Worm (Caenorhabditis elegans) whole organism, L4 larva: ENCODE data around the gene F48E8.2.

Experiments used
- D1046.2 ChIP-seq: fragments of 200-800 bp; sonication (Bioruptor generic); IDR thresholded peaks from 2 replicates; pipeline ENCODE4 v1.3.6; 2022; ENCODE audit warnings: missing genetic modification characterization, missing compliant biosample characterization
- F26F4.8 ChIP-seq: fragments of 200-800 bp; sonication (Bioruptor generic); conservative IDR thresholded peaks from 2 replicates; pipeline ENCODE4 v1.3.6; 2022; ENCODE audit warnings: missing genetic modification characterization, missing compliant biosample characterization
- F37D6.2 ChIP-seq: sonication (generic microtip); optimal IDR thresholded peaks from 2 replicates; lab custom pipeline; 2016; ENCODE audit warnings: mild to moderate bottlenecking, missing genetic modification characterization, missing compliant biosample characterization
- F49E8.2 ChIP-seq: sonication (generic microtip); optimal IDR thresholded peaks from 2 replicates; lab custom pipeline; 2016; ENCODE audit warnings: missing compliant biosample characterization, mild to moderate bottlenecking, missing genetic modification characterization, borderline replicate concordance
- R02D3.7 ChIP-seq: fragments of 150-350 bp; sonication (generic microtip); optimal IDR thresholded peaks from 3 replicates; lab custom pipeline; 2014; ENCODE audit warnings: missing biosample characterization, missing genetic modification characterization
- T20F7.1 ChIP-seq: fragments of 200-800 bp; sonication (Bioruptor generic); optimal IDR thresholded peaks from 2 replicates; lab custom pipeline; 2018; ENCODE audit warnings: mild to moderate bottlenecking, missing genetic modification characterization, missing compliant biosample characterization
- T26A8.4 ChIP-seq: fragments of 200-800 bp; sonication (Bioruptor generic); IDR thresholded peaks from 2 replicates; pipeline ENCODE4 v1.3.6; 2022; ENCODE audit warnings: missing genetic modification characterization, missing compliant biosample characterization
- Y105C5A.15 ChIP-seq: fragments of 200-800 bp; sonication (Bioruptor generic); IDR thresholded peaks from 2 replicates; pipeline ENCODE4 v1.3.6; 2022; ENCODE audit warnings: missing genetic modification characterization, missing compliant biosample characterization
- Y48G9A.11 ChIP-seq: fragments of 200-800 bp; sonication (Bioruptor generic); IDR thresholded peaks from 2 replicates; pipeline ENCODE4 v1.3.6; 2022; ENCODE audit warnings: missing genetic modification reagents, missing genetic modification characterization, missing compliant biosample characterization
- Y5F2A.4 ChIP-seq: fragments of 200-800 bp; sonication (Bioruptor generic); optimal IDR thresholded peaks from 2 replicates; lab custom pipeline; 2018; ENCODE audit warnings: mild to moderate bottlenecking, missing genetic modification characterization, missing compliant biosample characterization
- Y75B8A.6 ChIP-seq: fragments of 200-800 bp; sonication (Bioruptor generic); IDR thresholded peaks from 2 replicates; pipeline ENCODE4 v1.3.6; 2022; ENCODE audit warnings: missing genetic modification reagents, missing genetic modification characterization, missing compliant biosample characterization
- aha-1 ChIP-seq: fragments of 150-350 bp; peaks from one replicate; lab custom pipeline; 2014; ENCODE audit warnings: missing biosample characterization, missing genetic modification characterization
- aly-2 ChIP-seq: sonication (generic microtip); optimal IDR thresholded peaks from 2 replicates; lab custom pipeline; 2018; ENCODE audit warnings: missing biosample characterization, missing genetic modification characterization
- ama-1 ChIP-seq: fragments of 150-350 bp; optimal IDR thresholded peaks from 2 replicates; lab custom pipeline; 2014; ENCODE audit warnings: inconsistent platforms, mixed read lengths
- arid-1 ChIP-seq: fragments of 200-800 bp; sonication (Bioruptor generic); conservative IDR thresholded peaks from 2 replicates; pipeline ENCODE4 v1.3.6; 2022; ENCODE audit warnings: missing genetic modification reagents, missing genetic modification characterization, missing compliant biosample characterization
- ceh-20 ChIP-seq: fragments of 200-800 bp; sonication (Bioruptor generic); IDR thresholded peaks from 2 replicates; pipeline ENCODE4 v1.3.6; 2022; ENCODE audit warnings: missing genetic modification reagents, missing genetic modification characterization, missing compliant biosample characterization
- ceh-28 ChIP-seq: fragments of 150-350 bp; optimal IDR thresholded peaks from 2 replicates; lab custom pipeline; 2014; ENCODE audit warnings: missing biosample characterization, missing genetic modification reagents, missing genetic modification characterization
- ctbp-1 ChIP-seq: fragments of 200-800 bp; sonication (Bioruptor generic); IDR thresholded peaks from 2 replicates; pipeline ENCODE4 v1.3.6; 2022; ENCODE audit warnings: missing genetic modification reagents, missing genetic modification characterization, missing compliant biosample characterization
- daf-12 ChIP-seq: fragments of 150-350 bp; optimal IDR thresholded peaks from 2 replicates; lab custom pipeline; 2014; ENCODE audit warnings: missing biosample characterization, missing genetic modification reagents, missing genetic modification characterization
- dmd-8 ChIP-seq: fragments of 200-800 bp; sonication (Bioruptor generic); IDR thresholded peaks from 2 replicates; pipeline ENCODE4 v1.3.6; 2022; ENCODE audit warnings: missing genetic modification characterization, missing compliant biosample characterization
- dpl-1 ChIP-seq: fragments of 150-350 bp; optimal IDR thresholded peaks from 2 replicates; lab custom pipeline; 2014; ENCODE audit warnings: missing biosample characterization, missing genetic modification reagents, missing genetic modification characterization
- duxl-1 ChIP-seq: sonication (generic microtip); optimal IDR thresholded peaks from 2 replicates; lab custom pipeline; 2016; ENCODE audit warnings: mild to moderate bottlenecking, missing genetic modification characterization, moderate library complexity, missing compliant biosample characterization; ENCODE audit not compliant: poor library complexity
- dve-1 ChIP-seq: sonication (generic microtip); optimal IDR thresholded peaks from 2 replicates; lab custom pipeline; 2017; ENCODE audit warnings: antibody characterized with exemption, mild to moderate bottlenecking, missing genetic modification characterization, missing compliant biosample characterization; ENCODE audit not compliant: insufficient read depth
- egl-27 ChIP-seq: sonication (generic microtip); optimal IDR thresholded peaks from 3 replicates; lab custom pipeline; 2017; ENCODE audit warnings: missing biosample characterization, missing genetic modification reagents, missing genetic modification characterization
- fos-1 ChIP-seq: fragments of 150-350 bp; optimal IDR thresholded peaks from 2 replicates; lab custom pipeline; 2014; ENCODE audit warnings: missing biosample characterization, missing genetic modification characterization
- hif-1 ChIP-seq, 2 experiments: sonication (generic microtip); optimal IDR thresholded peaks; 2 replicates each; lab custom pipeline; 2016 to 2017; ENCODE audit warnings: missing compliant biosample characterization in 2 of 2, missing genetic modification characterization in 2 of 2, missing genetic modification reagents in 2 of 2, missing genotype in 2 of 2, mild to moderate bottlenecking in 1 of 2
- hlh-11 ChIP-seq: fragments of 200-800 bp; sonication (Bioruptor generic); optimal IDR thresholded peaks from 2 replicates; lab custom pipeline; 2018; ENCODE audit warnings: mild to moderate bottlenecking, missing genetic modification characterization, missing compliant biosample characterization
- lin-1 ChIP-seq: fragments of 200-800 bp; sonication (Bioruptor generic); IDR thresholded peaks from 2 replicates; pipeline ENCODE4 v1.3.6; 2022; ENCODE audit warnings: missing genetic modification reagents, missing genetic modification characterization, missing compliant biosample characterization
- lin-13 ChIP-seq: fragments of 150-350 bp; optimal IDR thresholded peaks from 2 replicates; lab custom pipeline; 2014; ENCODE audit warnings: missing biosample characterization, missing genetic modification reagents, missing genetic modification characterization
- lin-29 ChIP-seq: fragments of 200-800 bp; sonication (Bioruptor generic); IDR thresholded peaks from 2 replicates; pipeline ENCODE4 v1.3.6; 2022; ENCODE audit warnings: missing genetic modification reagents, missing genetic modification characterization, missing compliant biosample characterization
- lin-38 ChIP-seq: fragments of 200-800 bp; sonication (Bioruptor generic); IDR thresholded peaks from 2 replicates; pipeline ENCODE4 v1.3.6; 2022; ENCODE audit warnings: missing genetic modification reagents, missing genetic modification characterization, missing compliant biosample characterization
- lin-39 ChIP-seq: fragments of 150-350 bp; optimal IDR thresholded peaks from 2 replicates; lab custom pipeline; 2014; ENCODE audit warnings: missing biosample characterization, missing genetic modification reagents, missing genetic modification characterization
- lir-3 ChIP-seq: sonication (generic microtip); optimal IDR thresholded peaks from 2 replicates; lab custom pipeline; 2016; ENCODE audit warnings: mild to moderate bottlenecking, missing genetic modification characterization, missing compliant biosample characterization
- lsy-2 ChIP-seq, 2 experiments: fragments of 150-350 bp in 1 of 2; sonication (generic microtip) in 1 of 2; optimal IDR thresholded peaks; 2 replicates each; lab custom pipeline; 2014 to 2017; ENCODE audit warnings: missing biosample characterization in 2 of 2, missing genetic modification characterization in 2 of 2
- madf-9 ChIP-seq: fragments of 200-800 bp; sonication (Bioruptor generic); conservative IDR thresholded peaks from 2 replicates; pipeline ENCODE4 v1.3.6; 2022; ENCODE audit warnings: missing genetic modification reagents, missing genetic modification characterization, missing compliant biosample characterization
- mdl-1 ChIP-seq, 2 experiments: fragments of 150-350 bp in 1 of 2; sonication (generic microtip) in 1 of 2; optimal IDR thresholded peaks; 2 replicates each; lab custom pipeline; 2014 to 2017; ENCODE audit warnings: missing biosample characterization in 2 of 2, missing genetic modification characterization in 2 of 2
- mxl-2 ChIP-seq: fragments of 200-800 bp; sonication (Bioruptor generic); conservative IDR thresholded peaks from 2 replicates; pipeline ENCODE4 v1.3.6; 2022; ENCODE audit warnings: missing genetic modification reagents, missing genetic modification characterization, missing compliant biosample characterization
- nhr-41 ChIP-seq: fragments of 200-800 bp; sonication (Bioruptor generic); IDR thresholded peaks from 2 replicates; pipeline ENCODE4 v1.3.6; 2022; ENCODE audit warnings: missing genetic modification reagents, missing genetic modification characterization, missing compliant biosample characterization
- nhr-6 ChIP-seq: fragments of 150-350 bp; optimal IDR thresholded peaks from 2 replicates; lab custom pipeline; 2014; ENCODE audit warnings: missing biosample characterization, missing genetic modification characterization
- nhr-77 ChIP-seq: fragments of 150-350 bp; optimal IDR thresholded peaks from 2 replicates; lab custom pipeline; 2014; ENCODE audit warnings: missing biosample characterization, missing genetic modification characterization
- pha-4 ChIP-seq, 2 experiments: fragments of 150-350 bp in 1 of 2; fragments of 200-800 bp in 1 of 2; sonication (Bioruptor generic) in 1 of 2; IDR thresholded peaks in 1 of 2; optimal IDR thresholded peaks in 1 of 2; 2 replicates each; pipeline versions ENCODE4 v1.3.6 to Lab custom; 2014 to 2022; ENCODE audit warnings: missing genetic modification characterization in 2 of 2, missing genetic modification reagents in 2 of 2, missing biosample characterization in 1 of 2, missing compliant biosample characterization in 1 of 2
- pqm-1 ChIP-seq: sonication (generic microtip); optimal IDR thresholded peaks from 2 replicates; lab custom pipeline; 2017; ENCODE audit warnings: missing biosample characterization, missing genetic modification characterization
- sdz-12 ChIP-seq: fragments of 200-800 bp; sonication (Bioruptor generic); optimal IDR thresholded peaks from 2 replicates; lab custom pipeline; 2018; ENCODE audit warnings: mild to moderate bottlenecking, missing genetic modification characterization, missing compliant biosample characterization
- set-16 ChIP-seq: fragments of 200-800 bp; sonication (Bioruptor generic); IDR thresholded peaks from 2 replicates; pipeline ENCODE4 v1.3.6; 2022; ENCODE audit warnings: missing genetic modification reagents, missing genetic modification characterization, missing compliant biosample characterization
- snpc-1.2 ChIP-seq: fragments of 200-800 bp; sonication (Bioruptor generic); IDR thresholded peaks from 2 replicates; pipeline ENCODE4 v1.3.6; 2022; ENCODE audit warnings: missing genetic modification reagents, missing genetic modification characterization, missing compliant biosample characterization
- snpc-4 ChIP-seq: fragments of 150-350 bp; optimal IDR thresholded peaks from 2 replicates; lab custom pipeline; 2014; ENCODE audit warnings: missing biosample characterization, missing genetic modification characterization
- spr-3 ChIP-seq: fragments of 200-800 bp; sonication (Bioruptor generic); optimal IDR thresholded peaks from 2 replicates; lab custom pipeline; 2018; ENCODE audit warnings: mild to moderate bottlenecking, missing genetic modification characterization, missing compliant biosample characterization
- unc-130 ChIP-seq: sonication (generic microtip); optimal IDR thresholded peaks from 2 replicates; lab custom pipeline; 2016; ENCODE audit warnings: missing genetic modification reagents, missing genetic modification characterization, missing compliant biosample characterization
- zag-1 ChIP-seq: fragments of 150-350 bp; optimal IDR thresholded peaks from 2 replicates; lab custom pipeline; 2014; ENCODE audit warnings: missing biosample characterization, missing genetic modification characterization
- zip-2 ChIP-seq: fragments of 150-350 bp; optimal IDR thresholded peaks from 2 replicates; lab custom pipeline; 2014; ENCODE audit warnings: missing biosample characterization, missing genetic modification characterization

Gene F48E8.2

DNA sequence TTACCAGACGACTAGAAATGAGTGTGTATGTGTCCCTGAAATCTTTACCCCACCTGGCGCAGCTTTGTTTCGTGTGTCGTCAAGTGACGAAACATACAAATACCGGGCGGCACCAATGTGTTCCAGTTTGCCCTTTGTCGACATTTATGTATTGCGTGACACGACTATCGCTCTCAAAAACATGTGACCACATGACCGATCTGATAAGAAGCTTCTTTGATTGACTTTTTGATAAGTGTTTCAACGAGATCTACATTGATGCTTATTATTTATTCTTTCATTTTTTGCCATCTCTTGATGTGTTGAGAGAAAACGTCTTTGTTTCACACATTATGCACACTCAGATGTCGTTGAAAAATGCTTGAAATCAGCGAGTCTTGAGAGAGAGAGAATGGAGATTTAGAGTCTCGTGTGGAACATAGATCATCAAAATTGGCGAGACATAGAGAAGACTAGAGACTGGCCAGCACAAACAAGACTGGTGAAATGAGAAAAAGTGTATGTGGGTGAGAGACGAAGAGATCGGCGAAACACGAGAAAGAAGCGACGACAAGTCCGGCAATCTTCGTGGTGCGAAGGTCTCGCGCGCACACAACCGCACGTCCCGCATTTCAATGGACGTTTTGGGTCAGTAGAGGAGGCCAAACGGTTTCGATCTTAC, 38.9 kb downstream of the F48E8.2 start (continued):
- TF ChIP-seq Y105C5A.15 (GFP tag; lab: Robert Waterston, UW) (no peak), mxl-2 (GFP tag; lab: Robert Waterston, UW) (no peak), F37D6.2 (no peak), D1046.2 (GFP tag; lab: Robert Waterston, UW) (no peak), dpl-1 (GFP tag; lab: Kevin White, UChicago) (peak; percentile 15), snpc-1.2 (no peak), R02D3.7 (tag; lab: Kevin White, UChicago) (no peak), aha-1 (peak; percentile 98), lir-3 (tag; lab: Kevin White, UChicago) (no peak), nhr-6 (tag; lab: Kevin White, UChicago) (peak; percentile 32), pha-4 (GFP tag; IDR thresholded peaks at IDR 0.05; lab: Robert Waterston, UW) (no peak), pha-4 (tag; optimal IDR thresholded peaks at IDR 0.05; lab: Kevin White, UChicago) (no peak), dve-1 (tag; lab: Kevin White, UChicago) (peak; percentile 92), Y75B8A.6 (GFP tag; lab: Robert Waterston, UW) (no peak), lin-29 (no peak), fos-1 (no peak), lin-1 (GFP tag; lab: Robert Waterston, UW) (no peak; the same call in 1 of the 2 replicates), madf-9 (GFP tag; lab: Robert Waterston, UW) (no peak), egl-27 (tag; lab: Kevin White, UChicago) (no peak), Y5F2A.4 (no peak), lin-38 (no peak), lin-39 (tag; lab: Kevin White, UChicago) (peak; percentile 27), lsy-2 (tag; optimal IDR thresholded peaks at IDR 0.05; lab: Kevin White, UChicago) (peak; percentile 57 to 63), F26F4.8 (GFP tag; lab: Robert Waterston, UW) (no peak), T20F7.1 (GFP tag; lab: Kevin White, UChicago) (peak; percentile 85), lin-13 (GFP tag; lab: Kevin White, UChicago) (no peak), Y48G9A.11 (GFP tag; lab: Robert Waterston, UW) (no peak), nhr-41 (GFP tag; lab: Robert Waterston, UW) (0 out of 2 replicates have a peak, but pooled peaks have one; percentile 30), hif-1 (tag; optimal IDR thresholded peaks at IDR 0.05; lab: Kevin White, UChicago) (peak in 1 of 2 experiments; percentile 48), mdl-1 (tag; optimal IDR thresholded peaks at IDR 0.05; lab: Kevin White, UChicago) (peak; percentile 7 to 83), daf-12 (tag; lab: Kevin White, UChicago) (no peak), F49E8.2 (tag; lab: Kevin White, UChicago) (no peak), dmd-8 (GFP tag; lab: Robert Waterston, UW) (no peak), spr-3 (GFP tag; lab: Kevin White, UChicago) (no peak), hlh-11 (tag; lab: Kevin White, UChicago) (peak; percentile 94), aly-2 (tag; lab: Kevin White, UChicago) (no peak), ama-1 (peak; percentile 77), T26A8.4 (no peak; the same call in 1 of the 2 replicates), ctbp-1 (GFP tag; lab: Robert Waterston, UW) (no peak), nhr-77 (peak; percentile 45), pqm-1 (peak; percentile 74), arid-1 (GFP tag; lab: Robert Waterston, UW) (no peak), snpc-4 (tag; lab: Kevin White, UChicago) (no peak), duxl-1 (tag; lab: Kevin White, UChicago) (no peak), zag-1 (tag; lab: Kevin White, UChicago) (no peak), unc-130 (GFP tag; lab: Kevin White, UChicago) (no peak), sdz-12 (no peak), set-16 (GFP tag; lab: Robert Waterston, UW) (peak; percentile 43; the same call in 1 of the 2 replicates), ceh-28 (no peak), ceh-20 (GFP tag; lab: Robert Waterston, UW) (no peak), zip-2 (tag; lab: Kevin White, UChicago) (no peak)
